Worm (Caenorhabditis elegans) whole organism, young adult: ENCODE measurements around the gene F32F2.4.

ENCODE experiments used
- F23B12.7 ChIP-seq: sonication (generic microtip); optimal IDR thresholded peaks from 2 replicates; lab custom pipeline; 2017; ENCODE audit warnings: missing genetic modification characterization, mild to moderate bottlenecking, missing compliant biosample characterization, antibody characterized with exemption, moderate library complexity; ENCODE audit not compliant: insufficient read depth
- F33H1.4 ChIP-seq: fragments of 200-800 bp; sonication (Bioruptor generic); IDR thresholded peaks from 2 replicates; pipeline ENCODE4 v1.3.6; 2022; ENCODE audit warnings: missing genetic modification reagents, missing genetic modification characterization, missing compliant biosample characterization
- T07F8.4 ChIP-seq: sonication (generic microtip); optimal IDR thresholded peaks from 2 replicates; lab custom pipeline; 2016; ENCODE audit warnings: mild to moderate bottlenecking, missing genetic modification characterization, moderate library complexity, missing compliant biosample characterization
- Y53G8AR.9 ChIP-seq: fragments of 200-800 bp; sonication (Bioruptor generic); conservative IDR thresholded peaks from 2 replicates; pipeline ENCODE4 v1.3.6; 2022; ENCODE audit warnings: missing genetic modification reagents, missing genetic modification characterization, missing compliant biosample characterization
- ama-1 ChIP-seq, 3 experiments: fragments of 150-350 bp in 1 of 3; sonication (generic microtip) in 2 of 3; optimal IDR thresholded peaks; 2 replicates each; lab custom pipeline; 2014 to 2018; ENCODE audit warnings: missing biosample characterization in 2 of 3, missing genetic modification characterization in 2 of 3, missing genetic modification reagents in 2 of 3
- lsl-1 ChIP-seq: fragments of 200-800 bp; sonication (Bioruptor generic); optimal IDR thresholded peaks from 2 replicates; lab custom pipeline; 2018; ENCODE audit warnings: mild to moderate bottlenecking, missing genetic modification characterization, moderate library complexity, missing compliant biosample characterization
- mes-4 ChIP-seq: sonication (generic microtip); optimal IDR thresholded peaks from 2 replicates; lab custom pipeline; 2016; ENCODE audit warnings: missing genotype, missing genetic modification characterization, missing compliant biosample characterization
- nfya-1 ChIP-seq: sonication (generic microtip); optimal IDR thresholded peaks from 2 replicates; lab custom pipeline; 2017; ENCODE audit warnings: antibody characterized with exemption, missing compliant biosample characterization, missing genetic modification characterization, borderline replicate concordance; ENCODE audit not compliant: insufficient read depth
- nfya-2 ChIP-seq: fragments of 200-800 bp; sonication (Bioruptor generic); IDR thresholded peaks from 2 replicates; pipeline ENCODE4 v1.3.6; 2022; ENCODE audit warnings: missing genetic modification reagents, missing genetic modification characterization, missing compliant biosample characterization
- rec-8 ChIP-seq, 2 experiments: sonication (generic microtip); optimal IDR thresholded peaks; 2 replicates each; lab custom pipeline; 2016; ENCODE audit warnings: mild to moderate bottlenecking in 2 of 2, missing genetic modification characterization in 2 of 2, missing genetic modification reagents in 2 of 2, missing genotype in 2 of 2, missing biosample characterization in 1 of 2, missing compliant biosample characterization in 1 of 2, moderate library complexity in 1 of 2
- sdz-38 ChIP-seq: sonication (generic microtip); optimal IDR thresholded peaks from 2 replicates; lab custom pipeline; 2016; ENCODE audit warnings: missing genotype, missing genetic modification characterization, missing compliant biosample characterization
- snpc-4 ChIP-seq, 5 experiments: fragments of 150-350 bp in 1 of 5; sonication (generic microtip) in 4 of 5; optimal IDR thresholded peaks; 2 replicates each; lab custom pipeline; 2014 to 2018; ENCODE audit warnings: missing genetic modification characterization in 5 of 5, missing biosample characterization in 3 of 5, antibody characterized with exemption in 2 of 5, mild to moderate bottlenecking in 2 of 5, missing compliant biosample characterization in 2 of 5, missing genotype in 2 of 5, moderate library complexity in 2 of 5, missing genetic modification reagents in 1 of 5
- xnd-1 ChIP-seq: sonication (generic microtip); optimal IDR thresholded peaks from 2 replicates; lab custom pipeline; 2016; ENCODE audit warnings: missing genotype, missing genetic modification reagents, missing genetic modification characterization, missing compliant biosample characterization

- no peak for TF ChIP-seq rec-8 (tag; optimal IDR thresholded peaks at IDR 0.05; lab: Kevin White, UChicago)
- TF ChIP-seq sdz-38 (tag; lab: Kevin White, UChicago) = no peak
- TF ChIP-seq nfya-2 (GFP tag; lab: Robert Waterston, UW) = no peak
- TF ChIP-seq ama-1 (optimal IDR thresholded peaks at IDR 0.05; lab: Kevin White, UChicago) = no peak
- TF ChIP-seq ama-1 (GFP tag; optimal IDR thresholded peaks at IDR 0.05; lab: Kevin White, UChicago) = no peak
- TF ChIP-seq F33H1.4 (GFP tag; lab: Robert Waterston, UW) = no peak
- no peak for TF ChIP-seq Y53G8AR.9 (GFP tag; lab: Robert Waterston, UW)
- no peak for TF ChIP-seq T07F8.4
- TF ChIP-seq lsl-1 (GFP tag; lab: Kevin White, UChicago) = no peak
- no peak for TF ChIP-seq nfya-1 (tag; lab: Kevin White, UChicago)
- no peak for TF ChIP-seq snpc-4 (GFP tag; optimal IDR thresholded peaks at IDR 0.05; lab: Kevin White, UChicago)
- no peak for TF ChIP-seq snpc-4 (tag; optimal IDR thresholded peaks at IDR 0.05; lab: Kevin White, UChicago)
- TF ChIP-seq xnd-1 (tag; lab: Kevin White, UChicago) = no peak
- no peak for TF ChIP-seq mes-4 (tag; lab: Kevin White, UChicago)
- no peak for TF ChIP-seq F23B12.7 (tag; lab: Kevin White, UChicago)
These were observed 6.8 kb upstream of the F32F2.4 start for ce11 chrV:13269228-13269630.
